Fruit fly (Drosophila melanogaster): ENCODE results near the gene CG11523.
A peak's percentile ranks its signal among the peaks of the same experiment; 100 is the strongest.

The CG11523 gene

DNA sequence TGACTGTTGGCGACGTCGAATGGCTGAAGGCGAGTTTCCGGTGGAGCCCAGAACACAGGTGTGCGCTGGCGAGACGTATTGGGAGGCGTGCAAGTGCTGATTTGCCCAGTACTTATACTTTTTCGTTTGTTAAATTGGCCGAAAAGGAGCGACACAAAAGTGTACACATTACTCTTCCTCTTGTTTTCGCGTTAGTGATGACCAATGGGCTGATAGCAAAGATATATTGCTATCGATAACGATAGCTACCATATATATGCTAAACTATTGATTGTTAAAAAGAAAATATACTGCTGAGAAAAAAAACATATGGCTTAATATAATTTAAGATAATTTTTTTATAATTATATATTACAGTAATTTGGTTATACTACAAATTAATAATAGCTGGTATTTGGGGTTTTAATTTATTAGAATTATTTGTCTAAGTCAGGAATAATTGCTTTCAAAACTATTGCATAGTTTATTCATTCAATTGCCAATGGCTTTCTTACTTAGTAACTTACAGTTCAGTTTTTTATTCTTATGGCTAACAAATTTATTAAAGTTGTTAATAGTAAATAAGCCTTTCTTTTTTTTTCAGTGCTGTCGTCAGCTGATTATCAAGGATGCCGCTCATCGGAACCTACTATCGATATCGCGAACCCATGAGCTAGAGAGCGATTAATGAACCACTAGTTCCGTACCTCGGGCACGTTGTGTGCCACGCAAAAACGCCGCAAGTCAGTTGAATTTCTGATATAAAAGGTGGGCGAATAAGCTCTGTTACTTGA, 21.7 kb upstream of the CG11523 start, which contains the start of the genes Hem and IleRS (continued):
- TF ChIP-seq CG8944 (GFP tag; optimal IDR thresholded peaks at IDR 0.05) (peak; percentile 79), stwl (tag; optimal IDR thresholded peaks at IDR 0.05) (peak; percentile 66), tin (GFP tag; optimal IDR thresholded peaks at IDR 0.05) (peak; percentile 94), CG8924 (tag; optimal IDR thresholded peaks at IDR 0.05) (peak; percentile 95), vvl (GFP tag; IDR thresholded peaks at IDR 0.05) (peak; percentile 95), Mrtf (GFP tag; IDR thresholded peaks at IDR 0.05) (peak; percentile 79), CG42726 (GFP tag; IDR thresholded peaks at IDR 0.05; ENCODE audit: partially characterized antibody) (peak; percentile 54; the same call in 1 of the 2 replicates), z (GFP tag; IDR thresholded peaks at IDR 0.05) (no peak), CG9437 (GFP tag; optimal IDR thresholded peaks at IDR 0.05) (peak; percentile 88), CG15011 (GFP tag; optimal IDR thresholded peaks at IDR 0.05) (peak; percentile 69), CG11560 (tag; IDR thresholded peaks at IDR 0.05) (peak; percentile 64; the same call in 1 of the 3 replicates), hkb (optimal IDR thresholded peaks at IDR 0.05) (no peak), hkb (GFP tag; IDR thresholded peaks at IDR 0.05) (peak; percentile 90), Hey (tag; optimal IDR thresholded peaks at IDR 0.05) (no peak), NC2α (GFP tag; optimal IDR thresholded peaks at IDR 0.05) (peak; percentile 66), CG33557 (GFP tag; optimal IDR thresholded peaks at IDR 0.05) (peak; percentile 89), disco-r (GFP tag; optimal IDR thresholded peaks at IDR 0.05) (peak; percentile 72), Dll (GFP tag; IDR thresholded peaks at IDR 0.05; ENCODE audit: partially characterized antibody) (peak; percentile 81), CG16813 (GFP tag; IDR thresholded peaks at IDR 0.05; ENCODE audit: partially characterized antibody) (peak; percentile 73), ap (GFP tag; IDR thresholded peaks at IDR 0.05) (peak; percentile 89), wdn (GFP tag; IDR thresholded peaks at IDR 0.05) (peak; percentile 71), pb (GFP tag; optimal IDR thresholded peaks at IDR 0.05) (peak; percentile 62), CG17568 (GFP tag; optimal IDR thresholded peaks at IDR 0.05) (no peak), ranshi (GFP tag; IDR thresholded peaks at IDR 0.05) (peak; percentile 88), Blimp-1 (GFP tag; optimal IDR thresholded peaks at IDR 0.05) (no peak), CG34376 (GFP tag; optimal IDR thresholded peaks at IDR 0.05) (peak; percentile 35), zen2 (GFP tag; IDR thresholded peaks at IDR 0.05; ENCODE audit: partially characterized antibody) (peak; percentile 65), Atf3 (GFP tag; optimal IDR thresholded peaks at IDR 0.05) (peak; percentile 84), CG18011 (GFP tag; optimal IDR thresholded peaks at IDR 0.05) (peak; percentile 78), run (tag; optimal IDR thresholded peaks at IDR 0.05) (peak; percentile 78), D (optimal IDR thresholded peaks at IDR 0.05) (no peak), D (GFP tag; optimal IDR thresholded peaks at IDR 0.05) (no peak), CG10147 (GFP tag; optimal IDR thresholded peaks at IDR 0.05) (peak; percentile 84), Xrp1 (GFP tag; IDR thresholded peaks at IDR 0.05) (peak; percentile 95), CG2129 (GFP tag; IDR thresholded peaks at IDR 0.05; ENCODE audit: partially characterized antibody) (no peak; the same call in 1 of the 2 replicates), her (GFP tag; optimal IDR thresholded peaks at IDR 0.05) (peak; percentile 45), usp (GFP tag; optimal IDR thresholded peaks at IDR 0.05) (no peak), CG4360 (GFP tag; IDR thresholded peaks at IDR 0.05) (peak; percentile 58), NC2β (GFP tag; optimal IDR thresholded peaks at IDR 0.05) (peak; percentile 62), CG12104 (GFP tag; optimal IDR thresholded peaks at IDR 0.05) (peak; percentile 89), insv (GFP tag; optimal IDR thresholded peaks at IDR 0.05) (peak in 1 of 2 experiments; percentile 65), Chrac-16 (GFP tag; optimal IDR thresholded peaks at IDR 0.05) (peak; percentile 94), CG11093 (GFP tag; IDR thresholded peaks at IDR 0.05) (peak; percentile 87), ara (GFP tag; IDR thresholded peaks at IDR 0.05) (peak; percentile 88), CG17385 (GFP tag; optimal IDR thresholded peaks at IDR 0.05) (peak; percentile 89), Mad (GFP tag; optimal IDR thresholded peaks at IDR 0.05) (peak; percentile 79), luna (GFP tag; optimal IDR thresholded peaks at IDR 0.05) (peak; percentile 73), sd (tag; optimal IDR thresholded peaks at IDR 0.05) (no peak), Hr78 (GFP tag; optimal IDR thresholded peaks at IDR 0.05) (no peak)

Measured in whole organism, embryonic.